Worm (Caenorhabditis elegans) whole organism, midembryonic: ENCODE measurements around the gene F46C5.1.

ENCODE experiments used
- cog-1 ChIP-seq: sonication (generic microtip); optimal IDR thresholded peaks from 2 replicates; lab custom pipeline; 2016; ENCODE audit warnings: missing genetic modification characterization, missing compliant biosample characterization
- med-1 ChIP-seq: sonication (generic microtip); optimal IDR thresholded peaks from 2 replicates; lab custom pipeline; 2017; ENCODE audit warnings: missing genetic modification characterization, mild to moderate bottlenecking, missing compliant biosample characterization, antibody characterized with exemption, missing genetic modification reagents; ENCODE audit not compliant: insufficient read depth

DNA sequence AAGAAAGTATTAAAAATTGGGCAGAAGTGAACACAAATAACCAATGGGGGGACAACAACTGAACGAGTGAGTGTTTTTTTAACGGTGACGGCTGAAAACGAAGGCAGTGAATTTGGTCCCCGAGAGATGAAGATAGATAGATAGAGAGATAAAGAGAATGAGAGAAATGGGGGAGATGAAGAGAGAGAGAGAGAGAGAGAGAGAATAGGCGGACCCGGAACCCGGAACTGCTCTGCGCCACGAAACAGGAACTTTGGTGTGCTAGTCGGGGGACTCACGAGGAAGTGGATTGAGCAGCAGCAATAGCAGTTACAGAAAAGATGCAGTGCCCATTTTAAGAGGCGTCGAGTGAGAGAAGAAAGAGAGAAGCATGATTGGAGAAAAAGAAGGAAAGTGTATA lies 24.6 kb downstream of the F46C5.1 start:
- no peak for TF ChIP-seq med-1 (GFP tag; lab: Kevin White, UChicago)
- no peak for TF ChIP-seq cog-1
